Fruit fly (Drosophila melanogaster) whole organism: ENCODE data around the gene CG5096.

Experiments
- CG8478 ChIP-seq: fragments of >200 bp; optimal IDR thresholded peaks from 2 replicates; lab custom pipeline; 2018; ENCODE audit warnings: inconsistent platforms
- Dll ChIP-seq: fragments of >200 bp; optimal IDR thresholded peaks from 2 replicates; lab custom pipeline; 2017
- EcR ChIP-seq, 2 experiments: fragments of >200 bp; optimal IDR thresholded peaks; 2 replicates each; lab custom pipeline; 2017; ENCODE audit warnings: missing biosample characterization in 2 of 2, missing genetic modification characterization in 2 of 2, missing genetic modification reagents in 2 of 2
- pan ChIP-seq: fragments of >200 bp; optimal IDR thresholded peaks from 2 replicates; lab custom pipeline; 2017
- psq ChIP-seq: fragments of >200 bp; optimal IDR thresholded peaks from 2 replicates; lab custom pipeline; 2017
- usp ChIP-seq: fragments of >200 bp; optimal IDR thresholded peaks from 2 replicates; lab custom pipeline; 2017; ENCODE audit warnings: missing biosample characterization, missing genetic modification characterization, mixed read lengths

Gene CG5096

dm6 chr2L:10356508-10356907 lies 25.6 kb upstream of the CG5096 start, which contains the start of the genes CtsL4 and ClpP:
CtsL4 (minus strand) TSS chr2L:10356597.
ClpP (plus strand) TSS chr2L:10356795.
- TF ChIP-seq CG8478 (lab: Kevin White, UChicago) (no peak), usp (no peak), pan (lab: Kevin White, UChicago) (no peak), Dll (no peak), psq (lab: Kevin White, UChicago) (no peak), EcR (GFP tag; optimal IDR thresholded peaks at IDR 0.05; lab: Kevin White, UChicago) (no peak)

dm6 chr2L:10362408-10363067 lies 19.5 kb upstream of the CG5096 start, which contains the start of the genes Cand1 and pim:
Cand1 (minus strand) TSS chr2L:10362707.
pim (plus strand) TSS chr2L:10362989.
- TF ChIP-seq EcR (GFP tag; optimal IDR thresholded peaks at IDR 0.05; lab: Kevin White, UChicago) (no peak), pan (lab: Kevin White, UChicago) (no peak), Dll (no peak), usp (no peak), psq (lab: Kevin White, UChicago) (no peak), CG8478 (lab: Kevin White, UChicago) (no peak)

dm6 chr2L:10364229-10364628 lies 17.8 kb upstream of the CG5096 start, which contains the start of gene lft:
lft (plus strand) TSS chr2L:10364471.
- TF ChIP-seq EcR (GFP tag; optimal IDR thresholded peaks at IDR 0.05; lab: Kevin White, UChicago) (no peak), Dll (no peak), CG8478 (lab: Kevin White, UChicago) (no peak), usp (no peak), pan (lab: Kevin White, UChicago) (no peak), psq (lab: Kevin White, UChicago) (no peak)

- TF ChIP-seq psq (lab: Kevin White, UChicago) (no peak), EcR (GFP tag; optimal IDR thresholded peaks at IDR 0.05; lab: Kevin White, UChicago) (no peak), pan (lab: Kevin White, UChicago) (no peak), usp (no peak), CG8478 (lab: Kevin White, UChicago) (no peak), Dll (no peak)
Observed at dm6 chr2L:10366525-10366924, 15.5 kb upstream of the CG5096 start, which contains the start of gene CG5056. CG5056 (plus strand) TSS chr2L:10366692.

dm6 chr2L:10372297-10372696 lies 9.8 kb upstream of the CG5096 start:
- TF ChIP-seq EcR (GFP tag; optimal IDR thresholded peaks at IDR 0.05; lab: Kevin White, UChicago): no peak
- TF ChIP-seq pan (lab: Kevin White, UChicago): no peak
- no peak for TF ChIP-seq psq (lab: Kevin White, UChicago)
- TF ChIP-seq CG8478 (lab: Kevin White, UChicago): no peak
- no peak for TF ChIP-seq Dll
- TF ChIP-seq usp: no peak

- TF ChIP-seq EcR (GFP tag; optimal IDR thresholded peaks at IDR 0.05; lab: Kevin White, UChicago) (no peak), usp (no peak), CG8478 (lab: Kevin White, UChicago) (no peak), pan (lab: Kevin White, UChicago) (no peak), Dll (no peak)
Observed at dm6 chr2L:10373605-10374269, 8.3 kb upstream of the CG5096 start, which contains the start of gene rho-5. rho-5 (minus strand) TSS chr2L:10373900.

dm6 chr2L:10375464-10376236 lies 6.4 kb upstream of the CG5096 start, which contains the start of the genes CG33303 and dpr19:
CG33303 (minus strand) TSS chr2L:10375757.
dpr19 (plus strand) TSS chr2L:10376168.
- TF ChIP-seq Dll (no peak), pan (lab: Kevin White, UChicago) (peak; percentile 21)

- TF ChIP-seq pan (lab: Kevin White, UChicago) (peak; percentile 2), psq (lab: Kevin White, UChicago) (no peak)
Observed at dm6 chr2L:10376276-10376675, 5.8 kb upstream of the CG5096 start.

dm6 chr2L:10378631-10379030 lies 3.4 kb upstream of the CG5096 start:
- TF ChIP-seq CG8478 (lab: Kevin White, UChicago) (no peak), pan (lab: Kevin White, UChicago) (no peak), EcR (GFP tag; optimal IDR thresholded peaks at IDR 0.05; lab: Kevin White, UChicago) (no peak), usp (no peak), psq (lab: Kevin White, UChicago) (no peak), Dll (no peak)

dm6 chr2L:10379865-10380264 lies 2.2 kb upstream of the CG5096 start, which contains the start of gene gny:
gny (plus strand) TSS chr2L:10380103.
- no peak for TF ChIP-seq pan (lab: Kevin White, UChicago)
- TF ChIP-seq EcR (GFP tag; optimal IDR thresholded peaks at IDR 0.05; lab: Kevin White, UChicago): no peak
- TF ChIP-seq psq (lab: Kevin White, UChicago): no peak
- no peak for TF ChIP-seq Dll
- no peak for TF ChIP-seq usp
- TF ChIP-seq CG8478 (lab: Kevin White, UChicago): no peak

- TF ChIP-seq CG8478 (lab: Kevin White, UChicago): no peak
Observed at dm6 chr2L:10386208-10386805, 4.2 kb downstream of the CG5096 start, which contains the start of the genes Cdk1 and mRpS7. Cdk1 (minus strand) TSS chr2L:10386262. mRpS7 (plus strand) TSS chr2L:10386662.
